Fruit fly (Drosophila melanogaster): ENCODE measurements around the gene SpdS.

SpdS gene

DNA sequence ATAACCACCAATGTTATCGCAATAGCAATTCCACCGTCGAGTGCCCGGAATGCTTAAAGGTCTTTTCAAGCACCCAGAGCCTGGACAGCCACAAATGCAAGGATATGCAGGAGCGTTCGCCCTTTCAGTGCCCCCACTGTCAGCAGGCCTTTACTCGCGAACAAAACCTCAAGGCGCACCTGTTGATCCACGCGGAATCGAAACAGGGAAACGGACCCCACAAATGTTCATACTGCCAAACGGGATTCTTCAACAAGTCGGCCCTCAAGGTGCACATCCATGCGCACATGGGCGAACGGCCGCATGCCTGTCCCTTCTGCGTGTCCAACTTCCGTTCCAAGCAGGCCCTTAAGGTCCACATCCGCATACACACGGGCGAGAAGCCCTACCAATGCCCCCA lies 3.4 kb upstream of the SpdS start:
- TF ChIP-seq svp (GFP tag) (no peak), CG3032 (tag; optimal IDR thresholded peaks at IDR 0.05) (no peak), CG7368 (GFP tag; optimal IDR thresholded peaks at IDR 0.05) (no peak), net (GFP tag; optimal IDR thresholded peaks at IDR 0.05) (no peak), Smox (GFP tag; optimal IDR thresholded peaks at IDR 0.05) (no peak), fd59A (GFP tag; optimal IDR thresholded peaks at IDR 0.05) (no peak), eg (GFP tag; IDR thresholded peaks at IDR 0.05) (0 out of 3 replicates have a peak, but pooled peaks have one; percentile 20), CG32006 (GFP tag; optimal IDR thresholded peaks at IDR 0.05) (no peak)

DNA sequence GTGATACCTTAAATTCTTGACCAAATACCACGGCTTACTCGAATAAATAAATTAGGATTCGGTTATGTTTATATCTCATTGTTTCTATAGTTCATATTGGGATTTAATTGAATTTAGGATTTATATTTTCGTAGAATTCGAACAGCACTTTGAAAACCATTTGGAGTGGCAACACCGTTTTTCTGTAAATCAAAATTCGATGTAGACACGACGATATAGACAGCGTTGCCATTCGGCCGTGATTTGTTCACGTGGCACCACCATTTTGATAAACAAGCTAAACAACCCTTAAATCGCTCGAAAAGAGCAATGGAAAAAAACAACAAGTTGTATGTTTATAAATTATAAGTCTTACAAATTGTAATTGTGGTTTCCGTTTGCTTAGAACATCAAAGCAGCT lies 2.8 kb upstream of the SpdS start:
- TF ChIP-seq Eip78C (GFP tag) (peak; percentile 32), CG8119 (GFP tag; IDR thresholded peaks at IDR 0.05) (no peak), Sox14 (GFP tag; optimal IDR thresholded peaks at IDR 0.05) (no peak), fd59A (GFP tag; optimal IDR thresholded peaks at IDR 0.05) (no peak), cyc (GFP tag; optimal IDR thresholded peaks at IDR 0.05) (no peak), fkh (GFP tag; optimal IDR thresholded peaks at IDR 0.05) (peak; percentile 86)

DNA sequence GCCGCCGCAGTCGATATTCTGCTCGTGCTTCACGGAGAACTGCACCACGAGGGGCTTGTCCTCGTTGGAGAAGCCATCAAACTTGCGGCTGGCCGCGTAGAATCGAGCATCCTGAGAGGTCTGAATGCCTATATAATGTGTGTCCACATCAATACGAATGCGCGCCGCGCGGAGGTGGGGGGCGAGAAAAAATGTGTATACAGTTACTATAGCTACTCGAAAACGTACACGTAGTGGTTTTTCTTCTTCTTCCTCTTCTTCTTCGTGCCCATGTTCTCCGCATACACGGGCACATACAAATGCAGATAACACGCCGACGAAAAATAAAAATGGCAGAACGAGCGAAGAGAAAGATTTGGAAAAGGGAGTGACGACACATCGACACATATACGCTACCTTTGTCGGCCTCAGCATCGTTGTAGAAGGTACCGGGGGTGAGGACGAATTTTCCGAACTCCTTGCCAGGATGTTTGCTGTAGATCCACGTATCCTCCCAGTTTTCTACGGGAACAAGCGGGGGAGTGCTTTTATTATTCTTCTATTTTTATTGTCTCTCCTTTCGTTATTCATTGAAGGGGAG lies 1.3 kb upstream of the SpdS start:
- no peak for TF ChIP-seq CG6854 (GFP tag; optimal IDR thresholded peaks at IDR 0.05)
- TF ChIP-seq CG1621 (tag; optimal IDR thresholded peaks at IDR 0.05) = peak; percentile 0
- TF ChIP-seq vri (GFP tag; optimal IDR thresholded peaks at IDR 0.05) = peak; percentile 10
- peak in 1 of 2 experiments; percentile 8 for TF ChIP-seq ss (GFP tag; optimal IDR thresholded peaks at IDR 0.05)

DNA sequence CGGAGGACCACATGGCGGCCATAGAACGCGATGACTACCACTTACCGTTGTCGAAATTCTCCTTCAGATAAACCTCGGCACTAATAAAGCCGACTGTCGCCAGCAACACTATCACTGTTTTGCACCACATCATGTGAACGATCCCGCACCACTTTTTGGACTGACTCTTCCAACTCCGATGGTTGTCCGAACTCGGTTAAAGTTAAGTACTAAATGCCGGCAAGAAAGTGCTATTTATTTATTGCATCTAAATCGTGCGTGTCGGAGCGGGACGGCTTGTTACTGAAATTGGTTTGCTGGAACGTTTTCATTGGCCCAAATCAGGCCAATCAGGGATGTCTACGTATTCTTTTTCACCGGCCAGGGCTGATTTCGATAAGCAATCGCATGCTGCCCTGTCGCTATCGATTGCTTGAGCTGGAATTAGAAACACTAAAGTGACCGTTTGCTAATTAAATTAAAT lies 777 bp upstream of the SpdS start, which contains the start of gene Calr:
Gene Calr, minus strand, starts transcription at position 219 of the 463 bp plus-strand sequence.
- TF ChIP-seq fkh (GFP tag; optimal IDR thresholded peaks at IDR 0.05) (peak; percentile 84), Smox (GFP tag; optimal IDR thresholded peaks at IDR 0.05) (no peak), dac (GFP tag; optimal IDR thresholded peaks at IDR 0.05) (no peak), CG7368 (GFP tag; optimal IDR thresholded peaks at IDR 0.05) (peak; percentile 2), Eip75B (GFP tag; optimal IDR thresholded peaks at IDR 0.05) (peak; percentile 57), CG10631 (GFP tag; optimal IDR thresholded peaks at IDR 0.05) (no peak), Eip78C (GFP tag) (peak; percentile 87), CG3032 (tag; optimal IDR thresholded peaks at IDR 0.05) (peak; percentile 4), svp (GFP tag) (peak; percentile 89), esn (GFP tag; optimal IDR thresholded peaks at IDR 0.05) (peak; percentile 47), CG6854 (GFP tag; optimal IDR thresholded peaks at IDR 0.05) (peak; percentile 85), topi (GFP tag; optimal IDR thresholded peaks at IDR 0.05) (peak; percentile 33), Eip93F (GFP tag; optimal IDR thresholded peaks at IDR 0.05) (peak; percentile 50), vri (GFP tag; optimal IDR thresholded peaks at IDR 0.05) (peak; percentile 60)

DNA sequence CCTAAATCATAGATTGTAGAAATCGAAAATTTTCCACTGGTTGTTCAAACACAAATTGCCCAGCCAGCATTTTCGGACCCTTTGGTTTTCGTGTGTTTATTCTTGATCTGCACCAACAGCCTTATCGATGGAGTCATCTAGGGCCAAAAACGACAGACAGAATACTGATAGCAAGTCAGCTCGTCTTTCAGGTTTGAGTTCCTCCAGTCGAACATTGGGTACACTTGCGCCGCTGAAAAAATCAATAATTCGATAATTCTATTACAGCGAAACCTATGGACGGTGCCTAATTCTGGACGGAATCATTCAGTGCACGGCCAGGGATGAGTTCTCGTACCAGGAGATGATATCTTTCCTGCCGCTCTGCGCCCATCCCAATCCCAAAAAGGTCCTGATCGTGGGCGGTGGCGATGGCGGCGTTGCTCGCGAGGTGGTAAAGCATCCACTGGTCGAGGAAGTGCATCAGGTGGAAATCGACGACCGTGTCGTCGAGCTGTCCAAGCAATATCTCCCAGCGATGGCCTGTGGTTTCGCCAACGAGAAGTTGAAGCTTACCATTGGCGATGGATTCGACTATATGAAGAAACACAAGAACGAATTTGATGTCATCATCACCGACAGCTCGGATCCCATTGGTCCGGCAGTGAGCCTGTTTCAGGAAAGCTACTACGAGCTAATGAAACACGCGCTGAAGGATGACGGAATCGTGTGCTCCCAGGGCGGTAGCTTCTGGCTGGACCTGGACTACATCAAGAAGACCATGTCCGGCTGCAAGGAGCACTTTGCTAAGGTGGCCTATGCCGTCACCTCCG lies 875 bp downstream of the SpdS start:
- no peak for TF ChIP-seq fkh (GFP tag; optimal IDR thresholded peaks at IDR 0.05)
- no peak for TF ChIP-seq dsx (GFP tag; optimal IDR thresholded peaks at IDR 0.05; ENCODE audit: poor library complexity, severe bottlenecking)
- TF ChIP-seq svp (GFP tag) = peak; percentile 98

DNA sequence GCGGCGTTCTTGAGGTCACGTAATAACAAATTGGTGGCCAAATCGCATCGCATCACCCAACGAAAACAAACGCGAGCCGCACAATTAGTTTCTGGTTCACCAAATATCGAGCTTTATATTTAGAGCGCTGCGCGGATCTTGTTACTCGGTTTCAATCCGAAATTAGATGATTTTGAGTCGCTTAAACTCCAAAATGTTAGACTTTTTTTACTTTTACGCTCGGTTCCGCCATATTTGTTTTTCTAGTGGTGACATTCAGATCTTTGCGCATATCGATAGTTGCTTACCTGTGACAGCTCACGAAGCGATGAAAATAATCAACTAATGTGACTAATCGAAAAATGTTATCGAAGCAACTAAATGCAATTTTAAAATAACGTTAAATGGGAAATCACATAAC lies 5.9 kb downstream of the SpdS start, which contains the start of gene Scm:
Gene Scm, minus strand, starts transcription at position 251 of the 400 bp plus-strand sequence.
- TF ChIP-seq achi (GFP tag; optimal IDR thresholded peaks at IDR 0.05) (peak; percentile 65), CG1621 (tag; optimal IDR thresholded peaks at IDR 0.05) (no peak), Blimp-1 (GFP tag; optimal IDR thresholded peaks at IDR 0.05) (no peak), dsx (GFP tag; optimal IDR thresholded peaks at IDR 0.05; ENCODE audit: poor library complexity, severe bottlenecking) (no peak), Sox14 (GFP tag; optimal IDR thresholded peaks at IDR 0.05) (no peak), CG6808 (GFP tag; optimal IDR thresholded peaks at IDR 0.05) (no peak), esn (GFP tag; optimal IDR thresholded peaks at IDR 0.05) (peak; percentile 15), Hr39 (GFP tag; optimal IDR thresholded peaks at IDR 0.05) (no peak), fkh (GFP tag; optimal IDR thresholded peaks at IDR 0.05) (peak; percentile 79), CG16779 (tag; optimal IDR thresholded peaks at IDR 0.05) (no peak), vri (GFP tag; optimal IDR thresholded peaks at IDR 0.05) (peak; percentile 70), Eip93F (GFP tag; optimal IDR thresholded peaks at IDR 0.05) (no peak)

Data from whole organism, prepupa.